Fruit fly (Drosophila melanogaster) S2 (cell line): Measurements from ENCODE around the gene CG10804.

Source experiments
- CG8478 ChIP-seq: fragments of >200 bp; optimal IDR thresholded peaks from 2 replicates; lab custom pipeline; 2018
- CTCF ChIP-seq, 2 experiments: fragments of >200 bp; optimal IDR thresholded peaks; 2 replicates each; lab custom pipeline; 2018

DNA sequence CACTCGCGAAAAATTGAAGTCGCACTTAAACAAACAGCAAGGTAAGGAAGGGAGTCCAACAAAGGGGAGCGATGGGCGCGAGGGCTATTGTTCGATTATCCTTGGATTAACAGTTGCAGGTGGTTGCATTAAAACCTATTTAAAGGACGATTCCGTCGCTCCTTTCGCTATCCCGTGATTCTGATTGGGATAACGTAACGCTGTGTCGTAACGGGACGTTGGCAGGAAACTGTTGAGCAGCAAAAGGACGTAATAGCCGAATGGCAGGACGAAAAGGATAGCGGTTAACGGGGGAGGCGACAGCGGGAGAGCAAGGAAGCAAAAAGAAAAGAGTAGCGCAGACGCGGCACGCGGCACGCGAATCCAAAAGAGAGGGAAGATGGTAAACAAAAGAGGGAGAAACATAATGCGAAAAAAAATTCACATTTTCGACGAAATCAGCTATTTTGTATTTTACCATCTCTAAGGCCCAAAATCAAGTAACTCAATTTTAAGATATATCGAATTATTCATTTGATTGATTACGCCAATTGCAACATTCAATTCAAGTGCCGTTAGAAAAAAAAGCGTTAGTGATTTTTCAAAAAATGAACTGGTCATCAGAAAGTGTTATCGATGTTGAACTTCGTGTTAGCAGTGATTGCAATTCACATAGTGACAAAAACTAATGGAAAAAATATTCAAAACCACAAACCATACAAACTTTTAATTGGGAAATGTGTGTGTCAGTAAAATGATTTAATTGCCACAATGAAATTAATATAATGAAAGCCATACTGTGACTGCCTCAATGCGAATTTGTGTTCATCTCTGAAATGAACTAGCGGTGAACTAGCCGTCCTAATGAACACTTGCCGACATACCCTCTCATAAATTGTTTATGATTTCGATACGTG, at the start of gene CG10804, which contains the start of gene CG10802:
- TF ChIP-seq CTCF (optimal IDR thresholded peaks at IDR 0.05; lab: Kevin White, UChicago), result no peak
- TF ChIP-seq CG8478, result no peak
